Worm (Caenorhabditis elegans) whole organism, L3 larva: ENCODE data around the gene ruvb-2.
A peak's percentile ranks its signal among the peaks of the same experiment; 100 is the strongest.

Experiments
- R02D3.7 ChIP-seq: fragments of 150-350 bp; optimal IDR thresholded peaks from 2 replicates; lab custom pipeline; 2014; ENCODE audit warnings: missing biosample characterization, missing genetic modification characterization
- ZK546.5 ChIP-seq: sonication (generic microtip); optimal IDR thresholded peaks from 2 replicates; lab custom pipeline; 2017; ENCODE audit warnings: missing biosample characterization, missing genetic modification characterization
- ceh-28 ChIP-seq: fragments of 150-350 bp; optimal IDR thresholded peaks from 2 replicates; lab custom pipeline; 2014; ENCODE audit warnings: missing biosample characterization, missing genetic modification reagents, missing genetic modification characterization
- ceh-82 ChIP-seq: fragments of 150-350 bp; optimal IDR thresholded peaks from 2 replicates; lab custom pipeline; 2014; ENCODE audit warnings: missing biosample characterization, missing genetic modification characterization
- ceh-9 ChIP-seq: sonication (generic microtip); optimal IDR thresholded peaks from 2 replicates; lab custom pipeline; 2018; ENCODE audit warnings: missing biosample characterization, missing genetic modification characterization
- daf-12 ChIP-seq: fragments of 150-350 bp; optimal IDR thresholded peaks from 2 replicates; lab custom pipeline; 2014; ENCODE audit warnings: missing biosample characterization, missing genetic modification reagents, missing genetic modification characterization
- egl-27 ChIP-seq: sonication (generic microtip); optimal IDR thresholded peaks from 4 replicates; lab custom pipeline; 2017; ENCODE audit warnings: missing biosample characterization, missing genetic modification reagents, missing genetic modification characterization
- egl-5 ChIP-seq: fragments of 150-350 bp; optimal IDR thresholded peaks from 2 replicates; lab custom pipeline; 2017; ENCODE audit warnings: missing biosample characterization, missing genetic modification reagents, missing genetic modification characterization, inconsistent platforms
- elt-1 ChIP-seq: fragments of 150-350 bp; optimal IDR thresholded peaks from 2 replicates; lab custom pipeline; 2014; ENCODE audit warnings: missing biosample characterization, missing genetic modification characterization
- eor-1 ChIP-seq, 2 experiments: fragments of 150-350 bp; optimal IDR thresholded peaks; 2 replicates each; lab custom pipeline; 2014 to 2018; ENCODE audit warnings: missing biosample characterization in 2 of 2, missing genetic modification characterization in 2 of 2
- fkh-10 ChIP-seq: sonication (generic microtip); optimal IDR thresholded peaks from 2 replicates; lab custom pipeline; 2017; ENCODE audit warnings: missing biosample characterization, missing genetic modification reagents, missing genetic modification characterization
- fkh-2 ChIP-seq: fragments of 150-350 bp; optimal IDR thresholded peaks from 2 replicates; lab custom pipeline; 2014; ENCODE audit warnings: missing biosample characterization, missing genetic modification reagents, missing genetic modification characterization
- fos-1 ChIP-seq: fragments of 150-350 bp; optimal IDR thresholded peaks from 2 replicates; lab custom pipeline; 2014; ENCODE audit warnings: missing biosample characterization, missing genetic modification characterization
- hmg-11 ChIP-seq: sonication (generic microtip); optimal IDR thresholded peaks from 2 replicates; lab custom pipeline; 2016; ENCODE audit warnings: missing genetic modification characterization, missing compliant biosample characterization
- lin-15B ChIP-seq: fragments of 150-350 bp; optimal IDR thresholded peaks from 2 replicates; lab custom pipeline; 2014; ENCODE audit warnings: missing biosample characterization, missing genetic modification characterization
- lin-39 ChIP-seq: fragments of 150-350 bp; optimal IDR thresholded peaks from 2 replicates; lab custom pipeline; 2018; ENCODE audit warnings: missing biosample characterization, missing genetic modification reagents, missing genetic modification characterization
- mdl-1 ChIP-seq: fragments of 150-350 bp; optimal IDR thresholded peaks from 2 replicates; lab custom pipeline; 2014; ENCODE audit warnings: missing biosample characterization, missing genetic modification characterization
- mml-1 ChIP-seq: fragments of 150-350 bp; sonication (generic microtip); optimal IDR thresholded peaks from 3 replicates; lab custom pipeline; 2014; ENCODE audit warnings: missing biosample characterization, missing genetic modification characterization
- nfya-1 ChIP-seq: sonication (generic microtip); optimal IDR thresholded peaks from 2 replicates; lab custom pipeline; 2017; ENCODE audit warnings: missing genetic modification characterization, mild to moderate bottlenecking, missing compliant biosample characterization, antibody characterized with exemption, moderate library complexity; ENCODE audit not compliant: insufficient read depth
- nhr-23 ChIP-seq: fragments of 150-350 bp; optimal IDR thresholded peaks from 2 replicates; lab custom pipeline; 2014; ENCODE audit warnings: missing biosample characterization, missing genetic modification reagents, missing genetic modification characterization
- nhr-237 ChIP-seq: fragments of 150-350 bp; optimal IDR thresholded peaks from 2 replicates; lab custom pipeline; 2014; ENCODE audit warnings: missing biosample characterization, missing genetic modification characterization
- nhr-25 ChIP-seq: sonication (generic microtip); optimal IDR thresholded peaks from 2 replicates; lab custom pipeline; 2017; ENCODE audit warnings: missing biosample characterization, missing genetic modification characterization
- nhr-28 ChIP-seq: fragments of 150-350 bp; optimal IDR thresholded peaks from 2 replicates; lab custom pipeline; 2014; ENCODE audit warnings: missing biosample characterization, missing genetic modification characterization
- nhr-43 ChIP-seq: sonication (generic microtip); optimal IDR thresholded peaks from 2 replicates; lab custom pipeline; 2016; ENCODE audit warnings: mild to moderate bottlenecking, missing genetic modification characterization, missing compliant biosample characterization; ENCODE audit not compliant: poor library complexity, severe bottlenecking
- nhr-67 ChIP-seq: fragments of 150-350 bp; optimal IDR thresholded peaks from 2 replicates; lab custom pipeline; 2014; ENCODE audit warnings: missing biosample characterization, missing genetic modification characterization
- nhr-76 ChIP-seq: fragments of 150-350 bp; sonication (generic microtip); optimal IDR thresholded peaks from 5 replicates; lab custom pipeline; 2014; ENCODE audit warnings: missing biosample characterization, missing genetic modification characterization
- nhr-77 ChIP-seq: fragments of 150-350 bp; optimal IDR thresholded peaks from 2 replicates; lab custom pipeline; 2014; ENCODE audit warnings: missing biosample characterization, missing genetic modification characterization
- pha-4 ChIP-seq: fragments of 150-350 bp; optimal IDR thresholded peaks from 2 replicates; lab custom pipeline; 2014; ENCODE audit warnings: missing biosample characterization, missing genetic modification reagents, missing genetic modification characterization
- sea-2 ChIP-seq: fragments of 150-350 bp; sonication (generic microtip); optimal IDR thresholded peaks from 4 replicates; lab custom pipeline; 2014; ENCODE audit warnings: missing biosample characterization, missing genetic modification reagents, missing genetic modification characterization
- skn-1 ChIP-seq: fragments of 150-350 bp; optimal IDR thresholded peaks from 2 replicates; lab custom pipeline; 2014; ENCODE audit warnings: missing biosample characterization, missing genetic modification characterization
- unc-62 ChIP-seq: fragments of 150-350 bp; sonication (generic microtip); optimal IDR thresholded peaks from 4 replicates; lab custom pipeline; 2014; ENCODE audit warnings: missing biosample characterization, missing genetic modification reagents, missing genetic modification characterization
- ztf-11 ChIP-seq: fragments of 150-350 bp; optimal IDR thresholded peaks from 2 replicates; lab custom pipeline; 2014; ENCODE audit warnings: missing biosample characterization, missing genetic modification characterization
- ztf-4 ChIP-seq: fragments of 150-350 bp; optimal IDR thresholded peaks from 2 replicates; lab custom pipeline; 2014; ENCODE audit warnings: missing biosample characterization, missing genetic modification characterization

The ruvb-2 gene

ce11 chrIV:6958696-6959095 lies 39.5 kb upstream of the ruvb-2 start:
- TF ChIP-seq egl-27 (tag; lab: Kevin White, UChicago) (no peak), mml-1 (tag; lab: Kevin White, UChicago) (no peak), mdl-1 (tag; lab: Kevin White, UChicago) (no peak), lin-39 (tag; lab: Kevin White, UChicago) (peak; percentile 50), hmg-11 (tag; lab: Kevin White, UChicago) (no peak), unc-62 (GFP tag; lab: Kevin White, UChicago) (no peak), pha-4 (tag; lab: Kevin White, UChicago) (no peak), ztf-4 (tag; lab: Kevin White, UChicago) (no peak), nhr-43 (tag; lab: Kevin White, UChicago) (no peak), eor-1 (tag; optimal IDR thresholded peaks at IDR 0.05; lab: Kevin White, UChicago) (no peak), daf-12 (tag; lab: Kevin White, UChicago) (no peak), egl-5 (tag; lab: Kevin White, UChicago) (no peak), R02D3.7 (tag; lab: Kevin White, UChicago) (no peak), nhr-76 (tag; lab: Kevin White, UChicago) (no peak), nhr-237 (tag; lab: Kevin White, UChicago) (no peak), nhr-77 (tag; lab: Kevin White, UChicago) (no peak), nhr-25 (tag; lab: Kevin White, UChicago) (no peak), nhr-23 (tag; lab: Kevin White, UChicago) (no peak), nhr-67 (tag; lab: Kevin White, UChicago) (no peak), elt-1 (peak; percentile 35), ztf-11 (tag; lab: Kevin White, UChicago) (no peak), ceh-28 (tag; lab: Kevin White, UChicago) (peak; percentile 2), nfya-1 (tag; lab: Kevin White, UChicago) (peak; percentile 62), nhr-28 (tag; lab: Kevin White, UChicago) (no peak), sea-2 (GFP tag; lab: Kevin White, UChicago) (no peak), fos-1 (tag; lab: Kevin White, UChicago) (no peak), fkh-2 (tag; lab: Kevin White, UChicago) (no peak)

ce11 chrIV:6957341-6957740 lies 38.1 kb upstream of the ruvb-2 start, which contains the start of gene jnk-1:
jnk-1 (plus strand) TSS chrIV:6957641.
- TF ChIP-seq nhr-43 (tag; lab: Kevin White, UChicago) (no peak), unc-62 (GFP tag; lab: Kevin White, UChicago) (no peak), eor-1 (tag; optimal IDR thresholded peaks at IDR 0.05; lab: Kevin White, UChicago) (no peak), ztf-4 (tag; lab: Kevin White, UChicago) (no peak), ZK546.5 (no peak), pha-4 (tag; lab: Kevin White, UChicago) (no peak), mdl-1 (tag; lab: Kevin White, UChicago) (no peak), skn-1 (tag; lab: Kevin White, UChicago) (no peak), ztf-11 (tag; lab: Kevin White, UChicago) (no peak), lin-15B (tag; lab: Kevin White, UChicago) (no peak), sea-2 (GFP tag; lab: Kevin White, UChicago) (no peak)

- peak; percentile 78 for TF ChIP-seq nfya-1 (tag; lab: Kevin White, UChicago)
- peak; percentile 92 for TF ChIP-seq fkh-10 (GFP tag; lab: Kevin White, UChicago)
- TF ChIP-seq ceh-9: no peak
Measured at ce11 chrIV:6956668-6957067, 37.5 kb upstream of the ruvb-2 start.

- TF ChIP-seq lin-15B (tag; lab: Kevin White, UChicago): peak; percentile 13
- peak; percentile 90 for TF ChIP-seq fkh-10 (GFP tag; lab: Kevin White, UChicago)
- TF ChIP-seq ceh-82 (tag; lab: Kevin White, UChicago): no peak
- no peak for TF ChIP-seq pha-4 (tag; lab: Kevin White, UChicago)
- peak; percentile 23 for TF ChIP-seq nfya-1 (tag; lab: Kevin White, UChicago)
Measured at ce11 chrIV:6954682-6955081, 35.5 kb upstream of the ruvb-2 start.

- TF ChIP-seq mdl-1 (tag; lab: Kevin White, UChicago) (no peak), ceh-82 (tag; lab: Kevin White, UChicago) (no peak), ceh-28 (tag; lab: Kevin White, UChicago) (no peak), daf-12 (tag; lab: Kevin White, UChicago) (no peak), lin-15B (tag; lab: Kevin White, UChicago) (no peak), eor-1 (tag; optimal IDR thresholded peaks at IDR 0.05; lab: Kevin White, UChicago) (no peak), fkh-10 (GFP tag; lab: Kevin White, UChicago) (no peak)
Measured at ce11 chrIV:6951259-6951658, 32.1 kb upstream of the ruvb-2 start.
